Worm (Caenorhabditis elegans) whole organism, L4 larva: Measurements from ENCODE around the gene mam-7.

ENCODE experiments used
- F10B5.3 ChIP-seq: sonication (generic microtip); optimal IDR thresholded peaks from 2 replicates; lab custom pipeline; 2016; ENCODE audit warnings: mild to moderate bottlenecking, missing genetic modification characterization, missing compliant biosample characterization
- R02D3.7 ChIP-seq: fragments of 150-350 bp; sonication (generic microtip); optimal IDR thresholded peaks from 3 replicates; lab custom pipeline; 2014; ENCODE audit warnings: missing biosample characterization, missing genetic modification characterization
- T20F7.1 ChIP-seq: fragments of 200-800 bp; sonication (Bioruptor generic); optimal IDR thresholded peaks from 2 replicates; lab custom pipeline; 2018; ENCODE audit warnings: mild to moderate bottlenecking, missing genetic modification characterization, missing compliant biosample characterization
- ZK337.2 ChIP-seq: fragments of 200-800 bp; sonication (Bioruptor generic); IDR thresholded peaks from 2 replicates; pipeline ENCODE4 v1.3.6; 2022; ENCODE audit warnings: missing genetic modification reagents, missing genetic modification characterization, missing compliant biosample characterization
- ZK546.5 ChIP-seq, 2 experiments: sonication (generic microtip); optimal IDR thresholded peaks; 2 replicates each; lab custom pipeline; 2017; ENCODE audit warnings: missing biosample characterization in 2 of 2, missing genetic modification characterization in 2 of 2
- aha-1 ChIP-seq: fragments of 150-350 bp; peaks from one replicate; lab custom pipeline; 2014; ENCODE audit warnings: missing biosample characterization, missing genetic modification characterization
- ceh-44 ChIP-seq: fragments of 200-800 bp; sonication (Bioruptor generic); IDR thresholded peaks from 2 replicates; pipeline ENCODE4 v1.3.6; 2022; ENCODE audit warnings: missing genetic modification reagents, missing genetic modification characterization, missing compliant biosample characterization
- ceh-82 ChIP-seq: sonication (generic microtip); optimal IDR thresholded peaks from 2 replicates; lab custom pipeline; 2017; ENCODE audit warnings: missing biosample characterization, missing genetic modification characterization
- daf-16 ChIP-seq, 3 experiments: sonication (generic microtip); optimal IDR thresholded peaks; 2 replicates each; lab custom pipeline; 2016 to 2017; ENCODE audit warnings: missing genetic modification characterization in 3 of 3, missing genetic modification reagents in 3 of 3, mild to moderate bottlenecking in 2 of 3, missing compliant biosample characterization in 2 of 3, missing biosample characterization in 1 of 3, moderate library complexity in 1 of 3
- daf-19 ChIP-seq: fragments of 200-800 bp; sonication (Bioruptor generic); conservative IDR thresholded peaks from 2 replicates; pipeline ENCODE4 v1.3.6; 2022; ENCODE audit warnings: missing genetic modification characterization, missing compliant biosample characterization
- dmd-6 ChIP-seq: fragments of 200-800 bp; sonication (Bioruptor generic); IDR thresholded peaks from 2 replicates; pipeline ENCODE4 v1.3.6; 2022; ENCODE audit warnings: missing genetic modification reagents, missing genetic modification characterization, missing compliant biosample characterization
- dmd-9 ChIP-seq: fragments of 200-800 bp; sonication (Bioruptor generic); IDR thresholded peaks from 2 replicates; pipeline ENCODE4 v1.3.6; 2022; ENCODE audit warnings: missing genetic modification reagents, missing genetic modification characterization, missing compliant biosample characterization
- dve-1 ChIP-seq: sonication (generic microtip); optimal IDR thresholded peaks from 2 replicates; lab custom pipeline; 2017; ENCODE audit warnings: antibody characterized with exemption, mild to moderate bottlenecking, missing genetic modification characterization, missing compliant biosample characterization; ENCODE audit not compliant: insufficient read depth
- hlh-30 ChIP-seq: sonication (generic microtip); optimal IDR thresholded peaks from 2 replicates; lab custom pipeline; 2017; ENCODE audit warnings: antibody characterized with exemption, mild to moderate bottlenecking, missing genetic modification characterization, missing compliant biosample characterization; ENCODE audit not compliant: insufficient read depth
- jun-1 ChIP-seq: fragments of 150-350 bp; optimal IDR thresholded peaks from 2 replicates; lab custom pipeline; 2014; ENCODE audit warnings: missing biosample characterization, missing genetic modification reagents, missing genetic modification characterization
- lin-38 ChIP-seq: fragments of 200-800 bp; sonication (Bioruptor generic); IDR thresholded peaks from 2 replicates; pipeline ENCODE4 v1.3.6; 2022; ENCODE audit warnings: missing genetic modification reagents, missing genetic modification characterization, missing compliant biosample characterization
- lin-39 ChIP-seq: fragments of 150-350 bp; optimal IDR thresholded peaks from 2 replicates; lab custom pipeline; 2014; ENCODE audit warnings: missing biosample characterization, missing genetic modification reagents, missing genetic modification characterization
- lsy-2 ChIP-seq, 2 experiments: fragments of 150-350 bp in 1 of 2; sonication (generic microtip) in 1 of 2; optimal IDR thresholded peaks; 2 replicates each; lab custom pipeline; 2014 to 2017; ENCODE audit warnings: missing biosample characterization in 2 of 2, missing genetic modification characterization in 2 of 2
- madf-9 ChIP-seq: fragments of 200-800 bp; sonication (Bioruptor generic); conservative IDR thresholded peaks from 2 replicates; pipeline ENCODE4 v1.3.6; 2022; ENCODE audit warnings: missing genetic modification reagents, missing genetic modification characterization, missing compliant biosample characterization
- mdl-1 ChIP-seq, 2 experiments: fragments of 150-350 bp in 1 of 2; sonication (generic microtip) in 1 of 2; optimal IDR thresholded peaks; 2 replicates each; lab custom pipeline; 2014 to 2017; ENCODE audit warnings: missing biosample characterization in 2 of 2, missing genetic modification characterization in 2 of 2
- mep-1 ChIP-seq: fragments of 150-350 bp; sonication (generic microtip); optimal IDR thresholded peaks from 3 replicates; lab custom pipeline; 2014; ENCODE audit warnings: missing biosample characterization, missing genetic modification characterization
- mes-2 ChIP-seq: sonication (generic microtip); optimal IDR thresholded peaks from 2 replicates; lab custom pipeline; 2016; ENCODE audit warnings: missing genotype, mild to moderate bottlenecking, missing genetic modification characterization, missing compliant biosample characterization; ENCODE audit not compliant: poor library complexity, severe bottlenecking
- nhr-10 ChIP-seq: fragments of 150-350 bp; optimal IDR thresholded peaks from 2 replicates; lab custom pipeline; 2014; ENCODE audit warnings: missing biosample characterization, missing genetic modification characterization
- nhr-25 ChIP-seq: sonication (generic microtip); optimal IDR thresholded peaks from 2 replicates; lab custom pipeline; 2017; ENCODE audit warnings: missing genetic modification characterization, mild to moderate bottlenecking, missing compliant biosample characterization, antibody characterized with exemption, moderate library complexity, borderline replicate concordance; ENCODE audit not compliant: insufficient read depth
- nhr-28 ChIP-seq: fragments of 150-350 bp; optimal IDR thresholded peaks from 2 replicates; lab custom pipeline; 2014; ENCODE audit warnings: missing biosample characterization, missing genetic modification characterization
- nhr-42 ChIP-seq: fragments of 200-800 bp; sonication (Bioruptor generic); IDR thresholded peaks from 2 replicates; pipeline ENCODE4 v1.3.6; 2022; ENCODE audit warnings: missing genetic modification characterization, missing compliant biosample characterization
- nhr-6 ChIP-seq: fragments of 150-350 bp; optimal IDR thresholded peaks from 2 replicates; lab custom pipeline; 2014; ENCODE audit warnings: missing biosample characterization, missing genetic modification characterization
- nhr-76 ChIP-seq: fragments of 150-350 bp; optimal IDR thresholded peaks from 2 replicates; lab custom pipeline; 2014; ENCODE audit warnings: missing biosample characterization, missing genetic modification characterization
- nhr-77 ChIP-seq: fragments of 150-350 bp; optimal IDR thresholded peaks from 2 replicates; lab custom pipeline; 2014; ENCODE audit warnings: missing biosample characterization, missing genetic modification characterization
- php-3 ChIP-seq: fragments of 200-800 bp; sonication (Bioruptor generic); IDR thresholded peaks from 2 replicates; pipeline ENCODE4 v1.3.6; 2022; ENCODE audit warnings: missing genetic modification reagents, missing genetic modification characterization, missing compliant biosample characterization
- pqm-1 ChIP-seq: sonication (generic microtip); optimal IDR thresholded peaks from 2 replicates; lab custom pipeline; 2017; ENCODE audit warnings: missing biosample characterization, missing genetic modification characterization
- saeg-2 ChIP-seq: fragments of 200-800 bp; sonication (Bioruptor generic); IDR thresholded peaks from 2 replicates; pipeline ENCODE4 v1.3.6; 2022; ENCODE audit warnings: missing genetic modification reagents, missing genetic modification characterization, missing compliant biosample characterization
- tra-1 ChIP-seq: fragments of 200-800 bp; sonication (Bioruptor generic); IDR thresholded peaks from 2 replicates; pipeline ENCODE4 v1.3.6; 2022; ENCODE audit warnings: missing genetic modification reagents, missing genetic modification characterization, missing compliant biosample characterization
- unc-130 ChIP-seq: sonication (generic microtip); optimal IDR thresholded peaks from 2 replicates; lab custom pipeline; 2016; ENCODE audit warnings: missing genetic modification reagents, missing genetic modification characterization, missing compliant biosample characterization
- unc-39 ChIP-seq: sonication (generic microtip); optimal IDR thresholded peaks from 2 replicates; lab custom pipeline; 2017; ENCODE audit warnings: missing biosample characterization, missing genetic modification characterization
- unc-62 ChIP-seq, 3 experiments: fragments of 150-350 bp in 1 of 3; sonication (generic microtip); optimal IDR thresholded peaks in 2 of 3; peaks in 1 of 3; 1 replicate in 1 of 3; 2 replicates in 2 of 3; lab custom pipeline; 2014 to 2017; ENCODE audit warnings: missing biosample characterization in 3 of 3, missing genetic modification characterization in 3 of 3, missing genetic modification reagents in 3 of 3, missing genotype in 1 of 3
- vab-7 ChIP-seq: fragments of 200-800 bp; sonication (Bioruptor generic); IDR thresholded peaks from 2 replicates; pipeline ENCODE4 v1.3.6; 2022; ENCODE audit warnings: missing genetic modification reagents, missing genetic modification characterization, missing compliant biosample characterization
- zag-1 ChIP-seq: fragments of 150-350 bp; optimal IDR thresholded peaks from 2 replicates; lab custom pipeline; 2014; ENCODE audit warnings: missing biosample characterization, missing genetic modification characterization
- zip-11 ChIP-seq: fragments of 200-800 bp; sonication (Bioruptor generic); IDR thresholded peaks from 2 replicates; pipeline ENCODE4 v1.3.6; 2022; ENCODE audit warnings: missing genetic modification characterization, missing compliant biosample characterization

Gene mam-7

DNA sequence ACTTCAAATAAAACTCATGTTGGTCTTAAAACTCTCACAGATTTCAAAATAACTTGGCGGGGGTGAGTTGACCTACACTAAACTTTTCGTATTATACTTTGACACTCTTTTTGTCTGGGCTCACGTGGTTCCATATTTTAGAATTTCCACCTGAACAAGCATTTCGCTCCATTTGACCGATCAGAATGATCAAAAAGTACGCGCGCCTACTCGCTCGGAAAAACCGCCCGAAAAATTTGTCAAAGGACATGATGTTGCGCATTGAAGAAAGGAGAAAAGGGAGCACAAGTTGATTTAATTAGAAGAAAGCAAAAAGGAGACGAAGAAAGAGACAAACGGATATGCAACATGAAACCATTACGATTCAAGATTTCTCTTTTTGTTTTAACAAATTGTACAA, 6.6 kb upstream of the mam-7 start:
- TF ChIP-seq lin-39 (tag; lab: Kevin White, UChicago) (no peak), vab-7 (GFP tag; lab: Robert Waterston, UW) (no peak), F10B5.3 (tag; lab: Kevin White, UChicago) (no peak), unc-62 (GFP tag; optimal IDR thresholded peaks at IDR 0.05 in 1 of 2; lab: Kevin White, UChicago) (peak in 1 of 2 experiments; percentile 31), unc-62 (tag; optimal IDR thresholded peaks at IDR 0.05; lab: Kevin White, UChicago) (no peak), mes-2 (tag; lab: Kevin White, UChicago) (no peak), jun-1 (tag; lab: Kevin White, UChicago) (no peak), lin-38 (GFP tag; lab: Robert Waterston, UW) (no peak), aha-1 (peak; percentile 94)

DNA sequence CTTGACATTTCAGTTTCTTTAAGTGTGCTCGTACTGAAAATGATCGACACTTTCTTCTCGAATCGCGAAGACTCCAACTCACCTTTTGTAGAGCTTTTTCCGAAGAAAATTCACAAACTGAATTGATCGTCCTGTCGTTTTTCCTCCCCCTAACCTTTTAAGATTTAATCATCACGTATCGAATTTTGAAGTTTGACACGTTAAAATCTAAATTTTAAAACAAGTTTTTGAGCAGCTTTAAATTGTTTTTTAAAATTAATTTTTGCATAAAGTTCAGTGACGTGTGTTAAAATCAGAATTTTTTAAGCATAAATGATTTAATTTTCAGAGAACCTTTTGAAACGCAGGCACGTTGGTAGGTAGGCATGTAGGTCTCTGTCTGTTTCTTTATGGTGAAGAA, 1.6 kb upstream of the mam-7 start, which contains the start of gene alg-4:
TSS of gene alg-4 (minus strand) at position 101 of the 400 bp plus-strand sequence.
- no peak for TF ChIP-seq nhr-42 (GFP tag; lab: Robert Waterston, UW)
- no peak for TF ChIP-seq nhr-76
- TF ChIP-seq zag-1 (tag; lab: Kevin White, UChicago) = no peak
- no peak for TF ChIP-seq daf-19

DNA sequence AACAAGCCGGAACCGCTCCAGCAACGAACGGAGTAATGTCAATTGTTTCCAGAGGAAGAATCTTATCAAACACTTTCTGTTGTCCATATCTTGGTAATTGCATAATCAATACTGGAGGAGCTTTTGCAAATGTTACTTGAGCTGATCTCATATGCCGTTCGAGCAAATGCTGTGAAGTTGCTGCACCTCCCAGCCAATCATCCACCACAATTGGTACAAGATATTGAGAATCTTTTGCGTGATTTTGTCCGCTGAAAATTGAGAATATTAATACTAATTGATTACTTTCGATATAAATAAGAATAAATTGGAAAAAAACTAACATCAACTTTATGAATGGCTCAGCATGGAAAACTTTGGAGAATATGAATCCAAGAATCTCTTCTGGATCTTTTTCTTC, 6.8 kb downstream of the mam-7 start:
- no peak for TF ChIP-seq unc-130 (GFP tag; lab: Kevin White, UChicago)
- TF ChIP-seq aha-1 = peak; percentile 54

ce11 chrIII:9903694-9904292, 10.8 kb downstream of the mam-7 start:
- peak in 1 of 2 experiments; percentile 1 for TF ChIP-seq lsy-2 (tag; optimal IDR thresholded peaks at IDR 0.05; lab: Kevin White, UChicago)
- TF ChIP-seq ceh-44 (GFP tag; lab: Robert Waterston, UW) = no peak
- TF ChIP-seq dmd-9 (GFP tag; lab: Robert Waterston, UW) = no peak
- peak; percentile 9 for TF ChIP-seq nhr-77 (tag; lab: Kevin White, UChicago)
- TF ChIP-seq mdl-1 (tag; optimal IDR thresholded peaks at IDR 0.05; lab: Kevin White, UChicago) = no peak
- no peak for TF ChIP-seq ZK546.5 (tag; optimal IDR thresholded peaks at IDR 0.05; lab: Kevin White, UChicago)
- TF ChIP-seq nhr-10 = no peak
- no peak for TF ChIP-seq nhr-25 (tag; lab: Kevin White, UChicago)
- TF ChIP-seq zip-11 = no peak
- TF ChIP-seq saeg-2 (GFP tag; lab: Robert Waterston, UW) = no peak
- peak; percentile 65 for TF ChIP-seq dve-1
- TF ChIP-seq ceh-82 (tag; lab: Kevin White, UChicago) = no peak
- TF ChIP-seq php-3 (GFP tag; lab: Robert Waterston, UW) = no peak
- TF ChIP-seq hlh-30 (tag; lab: Kevin White, UChicago) = peak; percentile 33
- TF ChIP-seq T20F7.1 = no peak
- no peak for TF ChIP-seq vab-7 (GFP tag; lab: Robert Waterston, UW)
- peak in 1 of 2 experiments; percentile 91 for TF ChIP-seq unc-62 (GFP tag; optimal IDR thresholded peaks at IDR 0.05 in 1 of 2; lab: Kevin White, UChicago)
- no peak for TF ChIP-seq unc-62 (tag; optimal IDR thresholded peaks at IDR 0.05; lab: Kevin White, UChicago)
- TF ChIP-seq nhr-6 (tag; lab: Kevin White, UChicago) = peak; percentile 6
- TF ChIP-seq lin-38 (GFP tag; lab: Robert Waterston, UW) = no peak
- TF ChIP-seq madf-9 = no peak
- TF ChIP-seq dmd-6 (GFP tag; lab: Robert Waterston, UW) = peak; percentile 70
- no peak for TF ChIP-seq ZK337.2
- peak; percentile 47 for TF ChIP-seq pqm-1 (tag; lab: Kevin White, UChicago)
- peak; percentile 33 for TF ChIP-seq nhr-28 (tag; lab: Kevin White, UChicago)
- TF ChIP-seq tra-1 (GFP tag; lab: Robert Waterston, UW) = no peak
- TF ChIP-seq daf-16 (GFP tag; optimal IDR thresholded peaks at IDR 0.05; lab: Kevin White, UChicago) = no peak
- TF ChIP-seq daf-16 (tag; optimal IDR thresholded peaks at IDR 0.05; lab: Kevin White, UChicago) = peak; percentile 36
- TF ChIP-seq unc-39 (tag; lab: Kevin White, UChicago) = no peak
- no peak for TF ChIP-seq R02D3.7 (tag; lab: Kevin White, UChicago)
- peak; percentile 44 for TF ChIP-seq mep-1 (tag; lab: Kevin White, UChicago)
